Fruit fly (Drosophila melanogaster) whole organism, embryonic: ENCODE measurements around the gene RpS2.

Experiments
- CG13894 ChIP-seq: fragments of 200-800 bp; sonication (Bioruptor generic); optimal IDR thresholded peaks from 3 replicates; lab custom pipeline; 2018; ENCODE audit warnings: missing biosample characterization, mild to moderate bottlenecking, missing genetic modification characterization, moderate library complexity
- CG2202 ChIP-seq: fragments of 200-800 bp; sonication (Bioruptor generic); optimal IDR thresholded peaks from 2 replicates; lab custom pipeline; 2018; ENCODE audit warnings: missing biosample characterization, mild to moderate bottlenecking, missing genetic modification characterization
- CG4854 ChIP-seq: fragments of 200-800 bp; sonication (Bioruptor generic); optimal IDR thresholded peaks from 2 replicates; lab custom pipeline; 2016; ENCODE audit warnings: missing biosample characterization, missing genetic modification characterization, inconsistent platforms
- H2.0 ChIP-seq: fragments of 200-800 bp; sonication (Bioruptor generic); IDR thresholded peaks from 2 replicates; pipeline ENCODE4 v1.3.6; 2022; ENCODE audit warnings: missing biosample characterization, missing genetic modification characterization
- HLH3B ChIP-seq: fragments of 200-800 bp; sonication (Bioruptor generic); IDR thresholded peaks from 2 replicates; pipeline ENCODE4 v1.3.6; 2022; ENCODE audit warnings: missing biosample characterization, missing genetic modification characterization
- Hmx ChIP-seq: fragments of 200-800 bp; sonication (Bioruptor generic); optimal IDR thresholded peaks from 2 replicates; lab custom pipeline; 2016; ENCODE audit warnings: missing biosample characterization, missing genetic modification characterization
- Hr51 ChIP-seq, 2 experiments: fragments of 200-800 bp; sonication (Bioruptor generic); optimal IDR thresholded peaks; 2 replicates in 1 of 2; 3 replicates in 1 of 2; lab custom pipeline; 2016 to 2018; ENCODE audit warnings: missing biosample characterization in 2 of 2, missing genetic modification characterization in 2 of 2, mild to moderate bottlenecking in 1 of 2, moderate library complexity in 1 of 2
- dmrt99B ChIP-seq: fragments of 200-800 bp; sonication (Bioruptor generic); optimal IDR thresholded peaks from 2 replicates; lab custom pipeline; 2018; ENCODE audit warnings: missing biosample characterization, mild to moderate bottlenecking, missing genetic modification characterization, moderate library complexity
- h ChIP-seq: fragments of >200 bp; optimal IDR thresholded peaks from 2 replicates; lab custom pipeline; 2017

DNA sequence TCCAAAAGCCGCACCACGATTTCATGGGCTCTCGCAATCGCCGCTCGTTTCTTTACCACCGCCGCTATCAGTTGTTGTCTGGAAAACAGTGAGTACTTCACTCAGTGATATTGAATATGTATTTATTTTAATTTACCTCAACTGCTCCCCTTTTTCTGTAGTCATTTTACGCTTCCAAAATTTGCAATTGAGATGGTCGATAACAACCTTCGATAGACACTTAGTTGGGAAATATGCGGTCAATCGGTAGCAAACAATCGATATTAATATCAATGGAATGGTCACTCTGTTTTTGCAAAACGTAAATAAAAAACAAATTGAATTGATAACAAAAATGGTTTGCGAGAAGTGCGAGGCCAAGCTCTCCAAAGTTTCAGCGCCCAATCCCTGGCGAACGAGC lies 6.8 kb downstream of the RpS2 start, which contains the start of the genes CG34183 and CG4537:
- TF ChIP-seq H2.0 (GFP tag; lab: Robert Waterston, UW) (no peak), CG4854 (GFP tag; lab: Kevin White, UChicago) (no peak), CG13894 (no peak), HLH3B (GFP tag; lab: Robert Waterston, UW) (no peak), CG2202 (tag; lab: Kevin White, UChicago) (no peak), Hmx (no peak), dmrt99B (tag; lab: Kevin White, UChicago) (no peak), Hr51 (GFP tag; optimal IDR thresholded peaks at IDR 0.05; lab: Kevin White, UChicago) (no peak), h (lab: Kevin White, UChicago) (no peak)
